Fruit fly (Drosophila melanogaster) whole organism, pupa: ENCODE data around the gene CG4017.

Experiments used
- CG10348 ChIP-seq: fragments of 200-800 bp; sonication (Bioruptor generic); IDR thresholded peaks from 2 replicates; pipeline ENCODE4 v1.3.6; 2022; ENCODE audit warnings: missing biosample characterization, missing genetic modification characterization
- CG12605 ChIP-seq: fragments of 200-800 bp; sonication (Bioruptor generic); IDR thresholded peaks from 2 replicates; pipeline ENCODE4 v1.3.6; 2022; ENCODE audit warnings: missing biosample characterization, missing genetic modification characterization
- CG13204 ChIP-seq: fragments of 200-800 bp; sonication (Bioruptor generic); optimal IDR thresholded peaks from 2 replicates; lab custom pipeline; 2018; ENCODE audit warnings: missing biosample characterization, mild to moderate bottlenecking, missing genetic modification characterization, moderate library complexity
- CG14655 ChIP-seq: fragments of 200-800 bp; sonication (Bioruptor generic); optimal IDR thresholded peaks from 3 replicates; lab custom pipeline; 2017; ENCODE audit warnings: mild to moderate bottlenecking, missing biosample characterization, missing genetic modification reagents, missing genetic modification characterization
- CG15710 ChIP-seq: fragments of 200-800 bp; sonication (Bioruptor generic); optimal IDR thresholded peaks from 2 replicates; lab custom pipeline; 2018; ENCODE audit warnings: missing biosample characterization, mild to moderate bottlenecking, missing genetic modification characterization, moderate library complexity
- CG17806 ChIP-seq: fragments of 200-800 bp; sonication (Bioruptor generic); optimal IDR thresholded peaks from 2 replicates; lab custom pipeline; 2018; ENCODE audit warnings: missing biosample characterization, mild to moderate bottlenecking, missing genetic modification characterization, moderate library complexity
- CG32121 ChIP-seq: fragments of 200-800 bp; sonication (Bioruptor generic); IDR thresholded peaks from 2 replicates; pipeline ENCODE4 v1.3.6; 2022; ENCODE audit warnings: missing biosample characterization, missing genetic modification characterization
- CG34367 ChIP-seq: fragments of 200-800 bp; sonication (Bioruptor generic); optimal IDR thresholded peaks from 2 replicates; lab custom pipeline; 2018; ENCODE audit warnings: missing biosample characterization, mild to moderate bottlenecking, missing genetic modification characterization
- CG4496 ChIP-seq: fragments of 200-800 bp; sonication (Bioruptor generic); IDR thresholded peaks from 3 replicates; pipeline ENCODE4 v1.3.6; 2022; ENCODE audit warnings: missing biosample characterization, missing genetic modification characterization
- CG8159 ChIP-seq: fragments of 200-800 bp; sonication (Bioruptor generic); optimal IDR thresholded peaks from 3 replicates; lab custom pipeline; 2018; ENCODE audit warnings: missing biosample characterization, mild to moderate bottlenecking, missing genetic modification characterization, moderate library complexity
- CG8301 ChIP-seq: fragments of 200-800 bp; sonication (Bioruptor generic); optimal IDR thresholded peaks from 2 replicates; lab custom pipeline; 2018; ENCODE audit warnings: missing biosample characterization, mild to moderate bottlenecking, missing genetic modification characterization
- CG9948 ChIP-seq: fragments of 200-800 bp; sonication (Bioruptor generic); optimal IDR thresholded peaks from 2 replicates; lab custom pipeline; 2018; ENCODE audit warnings: missing biosample characterization, mild to moderate bottlenecking, missing genetic modification characterization, moderate library complexity
- D1 ChIP-seq: fragments of 200-800 bp; sonication (Bioruptor generic); optimal IDR thresholded peaks from 2 replicates; lab custom pipeline; 2018; ENCODE audit warnings: missing biosample characterization, mild to moderate bottlenecking, missing genetic modification characterization, moderate library complexity
- EcR ChIP-seq: fragments of 200-800 bp; sonication (Bioruptor generic); optimal IDR thresholded peaks from 3 replicates; lab custom pipeline; 2019; ENCODE audit warnings: missing biosample characterization, missing genetic modification characterization, mild to moderate bottlenecking, moderate library complexity, missing genetic modification reagents
- Ets98B ChIP-seq: fragments of 200-800 bp; sonication (Bioruptor generic); IDR thresholded peaks from 2 replicates; pipeline ENCODE4 v1.3.6; 2022; ENCODE audit warnings: missing biosample characterization, missing genetic modification characterization
- Pif1A ChIP-seq: fragments of 200-800 bp; sonication (Bioruptor generic); optimal IDR thresholded peaks from 3 replicates; lab custom pipeline; 2016; ENCODE audit warnings: missing biosample characterization, missing genetic modification characterization
- Pif1B ChIP-seq: fragments of 200-800 bp; sonication (Bioruptor generic); optimal IDR thresholded peaks from 3 replicates; lab custom pipeline; 2016; ENCODE audit warnings: missing biosample characterization, missing genetic modification characterization
- Snoo ChIP-seq: fragments of 200-800 bp; sonication (Bioruptor generic); optimal IDR thresholded peaks from 3 replicates; lab custom pipeline; 2017; ENCODE audit warnings: missing biosample characterization, mild to moderate bottlenecking, missing genetic modification characterization, inconsistent platforms
- fd96Ca ChIP-seq: fragments of 200-800 bp; sonication (Bioruptor generic); IDR thresholded peaks from 3 replicates; pipeline ENCODE4 v1.3.6; 2022; ENCODE audit warnings: missing biosample characterization, missing genetic modification characterization
- gl ChIP-seq: fragments of 200-800 bp; sonication (Bioruptor generic); optimal IDR thresholded peaks from 2 replicates; lab custom pipeline; 2018; ENCODE audit warnings: missing biosample characterization, mild to moderate bottlenecking, missing genetic modification characterization
- rn ChIP-seq: fragments of 200-800 bp; sonication (Bioruptor generic); IDR thresholded peaks from 2 replicates; pipeline ENCODE4 v1.3.6; 2022; ENCODE audit warnings: missing biosample characterization, missing genetic modification characterization

Gene CG4017

dm6 chr2L:9766758-9767157 is at the start of gene CG4017:
Gene CG4017 (plus strand): TSS chr2L:9767058.
- TF ChIP-seq CG17806 (tag; lab: Kevin White, UChicago) = no peak
- no peak for TF ChIP-seq Pif1A (GFP tag; lab: Kevin White, UChicago)
- TF ChIP-seq CG32121 (GFP tag; lab: Robert Waterston, UW) = no peak
- TF ChIP-seq Pif1B (GFP tag; lab: Kevin White, UChicago) = no peak
- no peak for TF ChIP-seq CG12605
- no peak for TF ChIP-seq gl (tag; lab: Kevin White, UChicago)
- no peak for TF ChIP-seq CG10348 (GFP tag; lab: Robert Waterston, UW)
- no peak for TF ChIP-seq CG9948 (tag; lab: Kevin White, UChicago)
- TF ChIP-seq rn = no peak
- TF ChIP-seq CG8159 = no peak
- no peak for TF ChIP-seq CG13204 (GFP tag; lab: Kevin White, UChicago)
- no peak for TF ChIP-seq EcR (GFP tag; lab: Kevin White, UChicago)
- no peak for TF ChIP-seq D1 (tag; lab: Kevin White, UChicago)
- TF ChIP-seq CG14655 = no peak
- no peak for TF ChIP-seq CG4496 (GFP tag; lab: Robert Waterston, UW)
- TF ChIP-seq Ets98B = no peak

- TF ChIP-seq gl (tag; lab: Kevin White, UChicago) (no peak), CG13204 (GFP tag; lab: Kevin White, UChicago) (no peak), Pif1B (GFP tag; lab: Kevin White, UChicago) (no peak), Pif1A (GFP tag; lab: Kevin White, UChicago) (no peak), CG15710 (tag; lab: Kevin White, UChicago) (no peak), fd96Ca (GFP tag; lab: Robert Waterston, UW) (no peak), CG12605 (no peak), CG4496 (GFP tag; lab: Robert Waterston, UW) (no peak), CG14655 (no peak), CG34367 (tag; lab: Kevin White, UChicago) (no peak), CG32121 (GFP tag; lab: Robert Waterston, UW) (no peak), Snoo (tag; lab: Kevin White, UChicago) (no peak), CG10348 (GFP tag; lab: Robert Waterston, UW) (no peak), rn (no peak)
These were observed 38.1 kb upstream of the CG4017 start for dm6 chr2L:9728791-9729190.

- TF ChIP-seq CG15710 (tag; lab: Kevin White, UChicago) (no peak), CG12605 (no peak), CG34367 (tag; lab: Kevin White, UChicago) (no peak), EcR (GFP tag; lab: Kevin White, UChicago) (peak; percentile 51)
These were observed 37.1 kb upstream of the CG4017 start, which contains the start of gene CG13116 for dm6 chr2L:9729618-9730284. Gene CG13116 (plus strand): TSS chr2L:9729940.

DNA sequence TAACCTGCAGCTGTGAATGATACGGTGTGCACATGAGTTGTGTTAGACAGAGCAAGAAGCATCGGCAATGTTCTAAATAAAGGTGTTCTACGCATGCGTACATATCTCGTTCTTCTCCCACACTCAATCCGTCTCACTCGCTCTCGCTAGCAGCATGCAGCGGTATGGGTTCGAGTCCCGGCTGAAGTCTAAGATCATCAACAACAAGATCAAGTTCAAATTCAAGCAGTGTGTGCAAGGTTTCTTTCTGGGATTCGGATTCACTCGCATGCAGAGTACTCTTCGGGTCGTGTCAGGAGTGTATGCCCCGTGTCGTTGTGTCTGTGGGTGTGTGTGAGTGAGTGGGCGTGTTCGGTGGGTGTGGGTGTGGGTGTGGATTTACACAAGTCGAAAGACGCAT is 35.6 kb upstream of the CG4017 start:
- TF ChIP-seq gl (tag; lab: Kevin White, UChicago) = no peak
- TF ChIP-seq Pif1A (GFP tag; lab: Kevin White, UChicago) = no peak
- TF ChIP-seq CG34367 (tag; lab: Kevin White, UChicago) = no peak
- no peak for TF ChIP-seq CG9948 (tag; lab: Kevin White, UChicago)
- no peak for TF ChIP-seq D1 (tag; lab: Kevin White, UChicago)
- TF ChIP-seq CG17806 (tag; lab: Kevin White, UChicago) = no peak
- TF ChIP-seq rn = no peak
- no peak for TF ChIP-seq Snoo (tag; lab: Kevin White, UChicago)
- TF ChIP-seq Ets98B = no peak
- TF ChIP-seq CG8301 = no peak
- no peak for TF ChIP-seq EcR (GFP tag; lab: Kevin White, UChicago)
- no peak for TF ChIP-seq CG15710 (tag; lab: Kevin White, UChicago)
- TF ChIP-seq CG4496 (GFP tag; lab: Robert Waterston, UW) = 0 out of 3 replicates have a peak, but pooled peaks have one; percentile 28
- no peak for TF ChIP-seq Pif1B (GFP tag; lab: Kevin White, UChicago)
- TF ChIP-seq CG14655 = no peak
- no peak for TF ChIP-seq CG12605
- TF ChIP-seq CG32121 (GFP tag; lab: Robert Waterston, UW) = no peak
- peak; percentile 12 for TF ChIP-seq CG8159
- 0 out of 3 replicates have a peak, but pooled peaks have one; percentile 9 for TF ChIP-seq fd96Ca (GFP tag; lab: Robert Waterston, UW)
- TF ChIP-seq CG10348 (GFP tag; lab: Robert Waterston, UW) = no peak
- no peak for TF ChIP-seq CG13204 (GFP tag; lab: Kevin White, UChicago)
- TF ChIP-seq, all 21 proteins: peak for 3

dm6 chr2L:9734134-9734533 is 32.7 kb upstream of the CG4017 start:
- no peak for TF ChIP-seq rn
- no peak for TF ChIP-seq EcR (GFP tag; lab: Kevin White, UChicago)
- TF ChIP-seq CG12605 = no peak
- no peak for TF ChIP-seq CG13204 (GFP tag; lab: Kevin White, UChicago)
- peak; percentile 5 for TF ChIP-seq CG8159
- no peak for TF ChIP-seq CG8301
- no peak for TF ChIP-seq CG15710 (tag; lab: Kevin White, UChicago)
- TF ChIP-seq Snoo (tag; lab: Kevin White, UChicago) = peak; percentile 15
- no peak for TF ChIP-seq fd96Ca (GFP tag; lab: Robert Waterston, UW)
- 0 out of 3 replicates have a peak, but pooled peaks have one; percentile 13 for TF ChIP-seq CG4496 (GFP tag; lab: Robert Waterston, UW)
- no peak for TF ChIP-seq CG14655
- no peak for TF ChIP-seq gl (tag; lab: Kevin White, UChicago)
- TF ChIP-seq CG17806 (tag; lab: Kevin White, UChicago) = no peak
- no peak for TF ChIP-seq CG9948 (tag; lab: Kevin White, UChicago)
- TF ChIP-seq Pif1B (GFP tag; lab: Kevin White, UChicago) = no peak
- no peak for TF ChIP-seq CG32121 (GFP tag; lab: Robert Waterston, UW)
- TF ChIP-seq Pif1A (GFP tag; lab: Kevin White, UChicago) = peak; percentile 40
- peak; percentile 14 for TF ChIP-seq CG34367 (tag; lab: Kevin White, UChicago)
- no peak for TF ChIP-seq Ets98B
- no peak for TF ChIP-seq D1 (tag; lab: Kevin White, UChicago)
- no peak for TF ChIP-seq CG10348 (GFP tag; lab: Robert Waterston, UW)
